Worm (Caenorhabditis elegans) whole organism, midembryonic: ENCODE measurements around the gene hlh-11.

Experiments used
- flt-1 ChIP-seq: fragments of 200-800 bp; sonication (Bioruptor generic); IDR thresholded peaks from 2 replicates; pipeline ENCODE4 v1.3.6; 2022; ENCODE audit warnings: missing genetic modification characterization, missing compliant biosample characterization
- klf-2 ChIP-seq: fragments of 200-800 bp; sonication (Bioruptor generic); conservative IDR thresholded peaks from 2 replicates; pipeline ENCODE4 v1.3.6; 2022; ENCODE audit warnings: missing genetic modification reagents, missing genetic modification characterization, missing compliant biosample characterization
- ref-1 ChIP-seq: fragments of 200-800 bp; sonication (Bioruptor generic); conservative IDR thresholded peaks from 2 replicates; pipeline ENCODE4 v1.3.6; 2022; ENCODE audit warnings: missing genetic modification reagents, missing genetic modification characterization, missing compliant biosample characterization
- tab-1 ChIP-seq: fragments of 200-800 bp; sonication (Bioruptor generic); IDR thresholded peaks from 2 replicates; pipeline ENCODE4 v1.3.6; 2022; ENCODE audit warnings: missing genetic modification characterization, missing compliant biosample characterization
- ztf-29 ChIP-seq: fragments of 200-800 bp; sonication (Bioruptor generic); IDR thresholded peaks from 2 replicates; pipeline ENCODE4 v1.3.6; 2022; ENCODE audit warnings: missing genetic modification reagents, missing genetic modification characterization, missing compliant biosample characterization

ce11 chrIII:9637016-9637415 lies 17.5 kb downstream of the hlh-11 start, which contains the start of gene gei-13:
- TF ChIP-seq flt-1 (GFP tag; lab: Robert Waterston, UW), result no peak
- TF ChIP-seq ref-1 (GFP tag; lab: Robert Waterston, UW), result no peak
- no peak for TF ChIP-seq ztf-29 (GFP tag; lab: Robert Waterston, UW)
- TF ChIP-seq tab-1 (GFP tag; lab: Robert Waterston, UW), result no peak
- no peak for TF ChIP-seq klf-2 (GFP tag; lab: Robert Waterston, UW)
